Worm (Caenorhabditis elegans) whole organism, L3 larva: Measurements from ENCODE around the gene srg-69.

Experiments used
- elt-2 ChIP-seq: sonication (generic microtip); optimal IDR thresholded peaks from 2 replicates; lab custom pipeline; 2016; ENCODE audit warnings: missing genetic modification reagents, mild to moderate bottlenecking, missing genetic modification characterization, missing compliant biosample characterization
- lin-15B ChIP-seq: fragments of 150-350 bp; optimal IDR thresholded peaks from 2 replicates; lab custom pipeline; 2014; ENCODE audit warnings: missing biosample characterization, missing genetic modification characterization
- lin-39 ChIP-seq: fragments of 150-350 bp; optimal IDR thresholded peaks from 2 replicates; lab custom pipeline; 2018; ENCODE audit warnings: missing biosample characterization, missing genetic modification reagents, missing genetic modification characterization
- nhr-12 ChIP-seq: fragments of 150-350 bp; optimal IDR thresholded peaks from 2 replicates; lab custom pipeline; 2014; ENCODE audit warnings: missing biosample characterization, missing genetic modification characterization
- nhr-25 ChIP-seq: sonication (generic microtip); optimal IDR thresholded peaks from 2 replicates; lab custom pipeline; 2017; ENCODE audit warnings: missing biosample characterization, missing genetic modification characterization

DNA sequence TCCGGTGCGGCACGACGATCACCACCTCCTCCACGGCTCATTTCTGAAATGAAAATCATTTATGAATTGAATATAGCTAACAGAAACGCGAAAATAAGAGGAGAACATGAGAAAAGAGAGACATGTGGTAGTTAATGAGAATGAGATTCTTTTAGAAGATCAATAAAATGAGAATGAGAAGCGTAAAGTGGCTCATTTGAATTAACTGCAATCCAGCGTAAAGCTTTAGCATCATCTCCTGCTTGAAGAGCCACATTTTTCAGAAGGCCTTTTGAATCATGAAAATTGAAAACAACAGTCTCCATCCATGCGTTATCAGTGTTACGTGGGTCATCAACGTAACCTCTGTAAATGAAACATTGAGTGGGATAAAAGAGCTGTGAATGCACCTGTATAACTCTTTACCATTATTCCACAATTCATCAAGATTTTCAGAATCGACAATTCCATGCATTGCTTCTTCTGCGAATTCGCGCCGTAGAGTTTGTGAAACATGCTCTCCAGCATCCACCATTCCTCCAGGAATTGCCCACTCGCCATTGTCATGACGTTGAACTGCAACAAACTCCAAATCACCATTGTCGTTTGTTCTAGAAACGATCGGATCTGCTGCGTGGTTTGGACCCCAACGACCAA is 33.4 kb downstream of the srg-69 start, which contains the start of gene rsp-4:
- TF ChIP-seq lin-39 = no peak
- TF ChIP-seq elt-2 (tag; lab: Kevin White, UChicago) = no peak
- TF ChIP-seq nhr-25 (tag; lab: Kevin White, UChicago) = no peak
- no peak for TF ChIP-seq lin-15B (tag; lab: Kevin White, UChicago)
- TF ChIP-seq nhr-12 = no peak
